Fruit fly (Drosophila melanogaster) whole organism, embryonic: ENCODE measurements around the gene CG5050.

ENCODE experiments used
- CG11696 ChIP-seq: fragments of 200-800 bp; sonication (Bioruptor generic); IDR thresholded peaks from 2 replicates; pipeline ENCODE4 v1.3.6; 2022; ENCODE audit warnings: missing biosample characterization, missing genetic modification characterization
- CG12219 ChIP-seq: fragments of 200-800 bp; sonication (Bioruptor generic); optimal IDR thresholded peaks from 3 replicates; lab custom pipeline; 2018; ENCODE audit warnings: missing biosample characterization, mild to moderate bottlenecking, missing genetic modification characterization
- CG13424 ChIP-seq: fragments of 200-800 bp; sonication (Bioruptor generic); optimal IDR thresholded peaks from 2 replicates; lab custom pipeline; 2019; ENCODE audit warnings: missing biosample characterization, mild to moderate bottlenecking, missing genetic modification characterization, moderate library complexity
- CG14667 ChIP-seq: fragments of 200-800 bp; sonication (Bioruptor generic); IDR thresholded peaks from 2 replicates; pipeline ENCODE4 v1.3.6; 2022; ENCODE audit warnings: missing biosample characterization, missing genetic modification characterization
- CG14860 ChIP-seq: fragments of 200-800 bp; sonication (Bioruptor generic); IDR thresholded peaks from 3 replicates; pipeline ENCODE4 v1.3.6; 2022; ENCODE audit warnings: missing biosample characterization, missing genetic modification characterization; ENCODE audit not compliant: partially characterized antibody
- CG18262 ChIP-seq: fragments of 200-800 bp; optimal IDR thresholded peaks from 3 replicates; lab custom pipeline; 2019; ENCODE audit warnings: missing biosample characterization, mild to moderate bottlenecking, missing genetic modification characterization, moderate library complexity
- CG2712 ChIP-seq: fragments of 200-800 bp; optimal IDR thresholded peaks from 3 replicates; lab custom pipeline; 2019; ENCODE audit warnings: missing biosample characterization, mild to moderate bottlenecking, missing genetic modification characterization, moderate library complexity
- CG32767 ChIP-seq: fragments of 200-800 bp; sonication (Bioruptor generic); IDR thresholded peaks from 2 replicates; pipeline ENCODE4 v1.3.6; 2022; ENCODE audit warnings: missing biosample characterization, missing genetic modification characterization
- CG3281 ChIP-seq: fragments of 200-800 bp; sonication (Bioruptor generic); optimal IDR thresholded peaks from 3 replicates; lab custom pipeline; 2017; ENCODE audit warnings: missing biosample characterization, mild to moderate bottlenecking, missing genetic modification characterization
- CG3838 ChIP-seq: fragments of 200-800 bp; sonication (Bioruptor generic); optimal IDR thresholded peaks from 3 replicates; lab custom pipeline; 2016; ENCODE audit warnings: missing biosample characterization, missing genetic modification characterization
- CG43689 ChIP-seq: fragments of 200-800 bp; sonication (Bioruptor generic); IDR thresholded peaks from 2 replicates; pipeline ENCODE4 v1.3.6; 2022; ENCODE audit warnings: missing biosample characterization, missing genetic modification characterization
- CG4404 ChIP-seq: fragments of 200-800 bp; sonication (Bioruptor generic); IDR thresholded peaks from 2 replicates; pipeline ENCODE4 v1.3.6; 2022; ENCODE audit warnings: missing biosample characterization, missing genetic modification characterization
- CG4424 ChIP-seq: fragments of 200-800 bp; sonication (Bioruptor generic); optimal IDR thresholded peaks from 3 replicates; lab custom pipeline; 2016; ENCODE audit warnings: missing biosample characterization, missing genetic modification characterization
- CG4730 ChIP-seq: fragments of 200-800 bp; sonication (Bioruptor generic); IDR thresholded peaks from 2 replicates; pipeline ENCODE4 v1.3.6; 2022; ENCODE audit warnings: missing biosample characterization, missing genetic modification characterization
- CG6765 ChIP-seq: fragments of 200-800 bp; sonication (Bioruptor generic); optimal IDR thresholded peaks from 3 replicates; lab custom pipeline; 2017; ENCODE audit warnings: missing biosample characterization, mild to moderate bottlenecking, missing genetic modification characterization
- CG6791 ChIP-seq: fragments of 200-800 bp; sonication (Bioruptor generic); IDR thresholded peaks from 3 replicates; pipeline ENCODE4 v1.3.6; 2022; ENCODE audit warnings: missing biosample characterization, missing genetic modification characterization; ENCODE audit not compliant: partially characterized antibody
- CG8944 ChIP-seq: fragments of 200-800 bp; sonication (Bioruptor generic); optimal IDR thresholded peaks from 3 replicates; lab custom pipeline; 2016; ENCODE audit warnings: missing biosample characterization, missing genetic modification characterization
- CG9215 ChIP-seq: fragments of 200-800 bp; sonication (Bioruptor generic); IDR thresholded peaks from 2 replicates; pipeline ENCODE4 v1.3.6; 2022; ENCODE audit warnings: missing biosample characterization, missing genetic modification characterization
- Doc3 ChIP-seq: fragments of 200-800 bp; sonication (Bioruptor generic); IDR thresholded peaks from 3 replicates; pipeline ENCODE4 v1.3.6; 2022; ENCODE audit warnings: missing biosample characterization, missing genetic modification characterization; ENCODE audit not compliant: partially characterized antibody
- Ets97D ChIP-seq: fragments of 200-800 bp; sonication (Bioruptor generic); optimal IDR thresholded peaks from 3 replicates; lab custom pipeline; 2016; ENCODE audit warnings: missing biosample characterization, missing genetic modification characterization
- GATAe ChIP-seq: fragments of 200-800 bp; sonication (Bioruptor generic); conservative IDR thresholded peaks from 2 replicates; pipeline ENCODE4 v1.3.6; 2022; ENCODE audit warnings: missing biosample characterization, missing genetic modification characterization
- H2.0 ChIP-seq: fragments of 200-800 bp; sonication (Bioruptor generic); IDR thresholded peaks from 2 replicates; pipeline ENCODE4 v1.3.6; 2022; ENCODE audit warnings: missing biosample characterization, missing genetic modification characterization
- HLH4C ChIP-seq: fragments of 200-800 bp; sonication (Bioruptor generic); IDR thresholded peaks from 3 replicates; pipeline ENCODE4 v1.3.6; 2022; ENCODE audit warnings: missing biosample characterization, missing genetic modification characterization; ENCODE audit not compliant: partially characterized antibody
- Hr51 ChIP-seq, 2 experiments: fragments of 200-800 bp; sonication (Bioruptor generic); optimal IDR thresholded peaks; 2 replicates in 1 of 2; 3 replicates in 1 of 2; lab custom pipeline; 2016 to 2018; ENCODE audit warnings: missing biosample characterization in 2 of 2, missing genetic modification characterization in 2 of 2, mild to moderate bottlenecking in 1 of 2, moderate library complexity in 1 of 2
- Lim3 ChIP-seq: fragments of 200-800 bp; sonication (Bioruptor generic); IDR thresholded peaks from 2 replicates; pipeline ENCODE4 v1.3.6; 2022; ENCODE audit warnings: missing biosample characterization, missing genetic modification characterization
- Max ChIP-seq: fragments of 200-800 bp; sonication (Bioruptor generic); optimal IDR thresholded peaks from 2 replicates; lab custom pipeline; 2016; ENCODE audit warnings: missing biosample characterization, mild to moderate bottlenecking, missing genetic modification characterization
- NC2α ChIP-seq: fragments of 200-800 bp; sonication (Bioruptor generic); optimal IDR thresholded peaks from 2 replicates; lab custom pipeline; 2016; ENCODE audit warnings: missing biosample characterization, missing genetic modification characterization
- Poxn ChIP-seq: fragments of 200-800 bp; sonication (Bioruptor generic); IDR thresholded peaks from 2 replicates; pipeline ENCODE4 v1.3.6; 2022; ENCODE audit warnings: missing biosample characterization, missing genetic modification characterization
- Rfx ChIP-seq: fragments of 200-800 bp; sonication (Bioruptor generic); IDR thresholded peaks from 2 replicates; pipeline ENCODE4 v1.3.6; 2022; ENCODE audit warnings: missing biosample characterization, missing genetic modification characterization
- Sry-δ ChIP-seq: fragments of 200-800 bp; sonication (Bioruptor generic); optimal IDR thresholded peaks from 2 replicates; lab custom pipeline; 2016; ENCODE audit warnings: missing biosample characterization, missing genetic modification characterization
- Ssrp ChIP-seq: fragments of 200-800 bp; sonication (Bioruptor generic); optimal IDR thresholded peaks from 2 replicates; lab custom pipeline; 2018; ENCODE audit warnings: missing biosample characterization, mild to moderate bottlenecking, missing genetic modification characterization, moderate library complexity
- Stat92E ChIP-seq, 3 experiments: fragments of >200 bp in 2 of 3; fragments of 200-800 bp in 1 of 3; sonication (Bioruptor generic) in 1 of 3; optimal IDR thresholded peaks; 2 replicates each; lab custom pipeline; 2017 to 2019; ENCODE audit warnings: missing biosample characterization in 3 of 3, missing genetic modification characterization in 3 of 3, mild to moderate bottlenecking in 1 of 3, moderate library complexity in 1 of 3
- ase ChIP-seq: fragments of 200-800 bp; sonication (Bioruptor generic); IDR thresholded peaks from 3 replicates; pipeline ENCODE4 v1.3.6; 2022; ENCODE audit warnings: missing biosample characterization, missing genetic modification characterization
- az2 ChIP-seq: fragments of 200-800 bp; sonication (Bioruptor generic); optimal IDR thresholded peaks from 3 replicates; lab custom pipeline; 2016; ENCODE audit warnings: missing biosample characterization, missing genetic modification characterization
- br ChIP-seq: fragments of >200 bp; optimal IDR thresholded peaks from 2 replicates; lab custom pipeline; 2017
- crc ChIP-seq: fragments of 200-800 bp; sonication (Bioruptor generic); optimal IDR thresholded peaks from 2 replicates; lab custom pipeline; 2016; ENCODE audit warnings: missing biosample characterization, missing genetic modification characterization
- da ChIP-seq: fragments of 200-800 bp; sonication (Bioruptor generic); optimal IDR thresholded peaks from 2 replicates; lab custom pipeline; 2016; ENCODE audit warnings: missing biosample characterization, missing genetic modification characterization
- danr ChIP-seq: fragments of 200-800 bp; sonication (Bioruptor generic); IDR thresholded peaks from 2 replicates; pipeline ENCODE4 v1.3.6; 2022; ENCODE audit warnings: missing biosample characterization, missing genetic modification characterization
- en ChIP-seq: fragments of 200-800 bp; sonication (Bioruptor generic); optimal IDR thresholded peaks from 2 replicates; lab custom pipeline; 2016; ENCODE audit warnings: missing biosample characterization, missing genetic modification characterization
- hbn ChIP-seq: fragments of 200-800 bp; sonication (Bioruptor generic); IDR thresholded peaks from 2 replicates; pipeline ENCODE4 v1.3.6; 2022; ENCODE audit warnings: missing biosample characterization, missing genetic modification characterization; ENCODE audit not compliant: partially characterized antibody
- knrl ChIP-seq: fragments of 200-800 bp; sonication (Bioruptor generic); IDR thresholded peaks from 3 replicates; pipeline ENCODE4 v1.3.6; 2022; ENCODE audit warnings: missing biosample characterization, missing genetic modification characterization; ENCODE audit not compliant: partially characterized antibody
- nerfin-1 ChIP-seq: fragments of 200-800 bp; sonication (Bioruptor generic); optimal IDR thresholded peaks from 3 replicates; lab custom pipeline; 2019; ENCODE audit warnings: missing biosample characterization, mild to moderate bottlenecking, missing genetic modification characterization, moderate library complexity
- nmo ChIP-seq: fragments of 200-800 bp; sonication (Bioruptor generic); optimal IDR thresholded peaks from 2 replicates; lab custom pipeline; 2018; ENCODE audit warnings: missing biosample characterization, mild to moderate bottlenecking, missing genetic modification characterization, moderate library complexity
- odd ChIP-seq: fragments of 200-800 bp; sonication (Bioruptor generic); optimal IDR thresholded peaks from 2 replicates; lab custom pipeline; 2017; ENCODE audit warnings: missing biosample characterization, mild to moderate bottlenecking, missing genetic modification characterization
- prd ChIP-seq, 3 experiments: fragments of >200 bp in 2 of 3; fragments of 200-800 bp in 1 of 3; sonication (Bioruptor generic) in 1 of 3; optimal IDR thresholded peaks in 2 of 3; IDR thresholded peaks in 1 of 3; 2 replicates in 2 of 3; 3 replicates in 1 of 3; pipeline versions ENCODE4 v1.3.6 to Lab custom; 2017 to 2022; ENCODE audit warnings: missing biosample characterization in 1 of 3, missing genetic modification characterization in 1 of 3
- sens ChIP-seq: fragments of 200-800 bp; sonication (Bioruptor generic); peaks from one replicate; lab custom pipeline; 2016; ENCODE audit warnings: missing biosample characterization, missing genetic modification characterization
- sug ChIP-seq: fragments of 200-800 bp; optimal IDR thresholded peaks from 2 replicates; lab custom pipeline; 2019; ENCODE audit warnings: missing biosample characterization, mild to moderate bottlenecking, missing genetic modification characterization, moderate library complexity
- trem ChIP-seq: fragments of 200-800 bp; optimal IDR thresholded peaks from 3 replicates; lab custom pipeline; 2019; ENCODE audit warnings: missing biosample characterization, mild to moderate bottlenecking, missing genetic modification characterization, moderate library complexity
- tx ChIP-seq: fragments of 200-800 bp; sonication (Bioruptor generic); optimal IDR thresholded peaks from 2 replicates; lab custom pipeline; 2016; ENCODE audit warnings: missing biosample characterization, missing genetic modification characterization
- wor ChIP-seq: fragments of 200-800 bp; sonication (Bioruptor generic); IDR thresholded peaks from 2 replicates; pipeline ENCODE4 v1.3.6; 2022; ENCODE audit warnings: missing biosample characterization, missing genetic modification characterization

Gene CG5050

DNA sequence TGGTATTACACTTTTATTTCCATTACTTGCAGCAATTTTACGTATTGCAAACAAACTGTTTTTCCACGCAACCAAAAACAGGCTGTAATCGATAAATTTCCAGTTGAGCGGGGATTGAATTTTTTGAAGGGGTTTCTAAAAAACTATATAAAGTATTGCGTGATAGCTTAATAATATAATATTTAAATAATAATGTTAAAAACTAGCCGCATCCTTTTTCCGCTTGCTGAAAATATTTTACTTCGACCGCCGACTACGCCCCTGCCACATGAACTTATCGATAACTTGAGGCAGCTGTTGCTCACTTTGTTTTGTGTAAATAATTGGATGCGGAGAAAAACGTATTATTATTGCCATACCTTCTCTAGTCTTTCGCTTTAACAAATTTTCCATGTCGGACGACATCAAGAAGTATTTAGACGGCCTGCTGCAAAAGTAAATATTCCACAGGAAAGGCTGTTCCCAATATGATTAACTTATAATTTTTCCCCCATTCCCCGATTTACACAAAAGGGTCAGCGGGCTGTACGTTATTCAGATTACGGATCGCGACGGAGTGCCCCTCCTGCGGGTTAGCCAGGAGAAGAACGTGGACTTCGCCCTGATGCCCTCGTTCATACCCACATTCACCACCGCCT is 28.3 kb downstream of the CG5050 start, which contains the start of the genes fws and Lamtor3 (continued):
- peak; percentile 87 for TF ChIP-seq tx
- TF ChIP-seq trem (tag; lab: Kevin White, UChicago), result peak; percentile 95
- TF ChIP-seq CG3281 (GFP tag; lab: Kevin White, UChicago), result peak; percentile 97
- TF ChIP-seq CG18262 (tag; lab: Kevin White, UChicago), result peak; percentile 98
- peak; percentile 98 for TF ChIP-seq CG32767 (GFP tag; lab: Robert Waterston, UW)
- TF ChIP-seq CG13424 (tag; lab: Kevin White, UChicago), result peak; percentile 97
- peak; percentile 31 for TF ChIP-seq crc (GFP tag; lab: Kevin White, UChicago)
- TF ChIP-seq Ssrp (tag; lab: Kevin White, UChicago), result peak; percentile 98
- peak; percentile 53; the same call in 2 of the 3 replicates for TF ChIP-seq Doc3
- TF ChIP-seq CG3838 (GFP tag; lab: Kevin White, UChicago), result peak; percentile 87
- TF ChIP-seq wor, result peak; percentile 99
- TF ChIP-seq NC2α (GFP tag; lab: Kevin White, UChicago), result peak; percentile 52
- peak; percentile 99 for TF ChIP-seq CG14667 (GFP tag; lab: Robert Waterston, UW)
- TF ChIP-seq da, result peak; percentile 27
- peak; percentile 27; the same call in 1 of the 2 replicates for TF ChIP-seq hbn (GFP tag; lab: Robert Waterston, UW)
- TF ChIP-seq Stat92E (GFP tag; optimal IDR thresholded peaks at IDR 0.05; lab: Kevin White, UChicago), result peak in 1 of 3 experiments; percentile 49
- TF ChIP-seq odd (GFP tag; lab: Kevin White, UChicago), result peak; percentile 93
- peak; percentile 97 for TF ChIP-seq Lim3
- peak; percentile 93 for TF ChIP-seq nerfin-1 (tag; lab: Kevin White, UChicago)
- TF ChIP-seq nmo (GFP tag; lab: Kevin White, UChicago), result peak; percentile 99
- peak; percentile 37 for TF ChIP-seq Sry-δ (GFP tag; lab: Kevin White, UChicago)
- TF ChIP-seq CG4424 (GFP tag; lab: Kevin White, UChicago), result peak; percentile 96
- peak; percentile 71 for TF ChIP-seq HLH4C (GFP tag; lab: Robert Waterston, UW)
- TF ChIP-seq H2.0 (GFP tag; lab: Robert Waterston, UW), result peak; percentile 99
- peak; percentile 75 for TF ChIP-seq Ets97D (GFP tag; lab: Kevin White, UChicago)
- peak; percentile 99 for TF ChIP-seq CG4730 (GFP tag; lab: Robert Waterston, UW)
- peak; percentile 84 for TF ChIP-seq sug
- TF ChIP-seq Max (GFP tag; lab: Kevin White, UChicago), result peak; percentile 92
- TF ChIP-seq sens (GFP tag; lab: Kevin White, UChicago), result peak; percentile 97
- TF ChIP-seq en (GFP tag; lab: Kevin White, UChicago), result peak; percentile 31
- peak; percentile 63; the same call in 2 of the 3 replicates for TF ChIP-seq CG6791 (GFP tag; lab: Robert Waterston, UW)
- peak; percentile 97 for TF ChIP-seq Poxn (GFP tag; lab: Robert Waterston, UW)
- peak; percentile 98 for TF ChIP-seq CG2712
- peak; percentile 98 for TF ChIP-seq CG43689 (GFP tag; lab: Robert Waterston, UW)
- TF ChIP-seq Rfx (GFP tag; lab: Robert Waterston, UW), result peak; percentile 99
- TF ChIP-seq CG4404 (GFP tag; lab: Robert Waterston, UW), result peak; percentile 99
- 0 out of 3 replicates have a peak, but pooled peaks have one; percentile 32 for TF ChIP-seq knrl
- TF ChIP-seq az2 (GFP tag; lab: Kevin White, UChicago), result peak; percentile 98

DNA sequence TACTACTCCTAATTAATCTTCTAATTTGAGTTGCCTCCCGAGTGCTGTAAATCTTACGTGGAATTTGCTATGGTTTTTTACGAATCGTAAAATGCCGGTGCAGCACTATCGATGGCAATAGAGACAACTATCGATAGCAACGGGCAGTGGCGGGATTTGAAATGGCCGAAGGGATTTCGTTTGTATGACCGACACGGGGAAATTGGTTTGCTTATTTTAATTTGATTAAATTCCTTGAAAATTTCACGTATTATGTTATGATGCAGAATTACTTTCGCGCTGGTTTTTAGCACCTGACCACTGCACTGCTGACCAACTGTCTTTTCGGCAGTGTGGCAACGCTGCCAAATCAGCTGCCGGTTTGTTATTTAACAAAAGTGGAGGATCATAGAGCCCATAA is 31.4 kb downstream of the CG5050 start, which contains the start of the genes GCS2beta and CG5131:
TSS of gene GCS2beta (minus strand) at position 134 of the 400 bp plus-strand sequence.
TSS of gene CG5131 (plus strand) at position 328 of the 400 bp plus-strand sequence.
- TF ChIP-seq danr (GFP tag; lab: Robert Waterston, UW), result peak; percentile 86
- TF ChIP-seq Hr51 (GFP tag; optimal IDR thresholded peaks at IDR 0.05; lab: Kevin White, UChicago), result peak; percentile 90 to 95
- peak; percentile 88 for TF ChIP-seq CG14860 (GFP tag; lab: Robert Waterston, UW)
- no peak for TF ChIP-seq br
- TF ChIP-seq Rfx (GFP tag; lab: Robert Waterston, UW), result peak; percentile 98
- TF ChIP-seq ase, result peak; percentile 92
- peak; percentile 94 for TF ChIP-seq CG9215 (GFP tag; lab: Robert Waterston, UW)
- peak; percentile 73 for TF ChIP-seq CG6765 (GFP tag; lab: Kevin White, UChicago)
- peak; percentile 81 for TF ChIP-seq CG12219 (GFP tag; lab: Kevin White, UChicago)
- peak; percentile 84 for TF ChIP-seq GATAe (GFP tag; lab: Robert Waterston, UW)
- TF ChIP-seq CG8944 (GFP tag; lab: Kevin White, UChicago), result peak; percentile 97
- peak; percentile 69 for TF ChIP-seq CG11696 (GFP tag; lab: Robert Waterston, UW)
- TF ChIP-seq prd (optimal IDR thresholded peaks at IDR 0.05; lab: Kevin White, UChicago), result no peak
- TF ChIP-seq prd (GFP tag; IDR thresholded peaks at IDR 0.05; lab: Robert Waterston, UW), result peak; percentile 96
